Worm (Caenorhabditis elegans) whole organism, L4 larva: Measurements from ENCODE around the gene srz-1.

ENCODE experiments used
- F10B5.3 ChIP-seq: sonication (generic microtip); optimal IDR thresholded peaks from 2 replicates; lab custom pipeline; 2016; ENCODE audit warnings: mild to moderate bottlenecking, missing genetic modification characterization, missing compliant biosample characterization
- F26F4.8 ChIP-seq: fragments of 200-800 bp; sonication (Bioruptor generic); conservative IDR thresholded peaks from 2 replicates; pipeline ENCODE4 v1.3.6; 2022; ENCODE audit warnings: missing genetic modification characterization, missing compliant biosample characterization
- F49E8.2 ChIP-seq: sonication (generic microtip); optimal IDR thresholded peaks from 2 replicates; lab custom pipeline; 2016; ENCODE audit warnings: missing compliant biosample characterization, mild to moderate bottlenecking, missing genetic modification characterization, borderline replicate concordance
- T20F7.1 ChIP-seq: fragments of 200-800 bp; sonication (Bioruptor generic); optimal IDR thresholded peaks from 2 replicates; lab custom pipeline; 2018; ENCODE audit warnings: mild to moderate bottlenecking, missing genetic modification characterization, missing compliant biosample characterization
- Y105C5A.15 ChIP-seq: fragments of 200-800 bp; sonication (Bioruptor generic); IDR thresholded peaks from 2 replicates; pipeline ENCODE4 v1.3.6; 2022; ENCODE audit warnings: missing genetic modification characterization, missing compliant biosample characterization
- Y48G9A.11 ChIP-seq: fragments of 200-800 bp; sonication (Bioruptor generic); IDR thresholded peaks from 2 replicates; pipeline ENCODE4 v1.3.6; 2022; ENCODE audit warnings: missing genetic modification reagents, missing genetic modification characterization, missing compliant biosample characterization
- Y5F2A.4 ChIP-seq: fragments of 200-800 bp; sonication (Bioruptor generic); optimal IDR thresholded peaks from 2 replicates; lab custom pipeline; 2018; ENCODE audit warnings: mild to moderate bottlenecking, missing genetic modification characterization, missing compliant biosample characterization
- aha-1 ChIP-seq: fragments of 150-350 bp; peaks from one replicate; lab custom pipeline; 2014; ENCODE audit warnings: missing biosample characterization, missing genetic modification characterization
- arid-1 ChIP-seq: fragments of 200-800 bp; sonication (Bioruptor generic); conservative IDR thresholded peaks from 2 replicates; pipeline ENCODE4 v1.3.6; 2022; ENCODE audit warnings: missing genetic modification reagents, missing genetic modification characterization, missing compliant biosample characterization
- attf-4 ChIP-seq: sonication (generic microtip); optimal IDR thresholded peaks from 3 replicates; lab custom pipeline; 2017; ENCODE audit warnings: missing biosample characterization, missing genetic modification characterization
- ceh-32 ChIP-seq: sonication (generic microtip); optimal IDR thresholded peaks from 2 replicates; lab custom pipeline; 2016; ENCODE audit warnings: mild to moderate bottlenecking, missing genetic modification characterization, missing compliant biosample characterization; ENCODE audit not compliant: poor library complexity
- ctbp-1 ChIP-seq: fragments of 200-800 bp; sonication (Bioruptor generic); IDR thresholded peaks from 2 replicates; pipeline ENCODE4 v1.3.6; 2022; ENCODE audit warnings: missing genetic modification reagents, missing genetic modification characterization, missing compliant biosample characterization
- daf-16 ChIP-seq, 3 experiments: sonication (generic microtip); optimal IDR thresholded peaks; 2 replicates each; lab custom pipeline; 2016 to 2017; ENCODE audit warnings: missing genetic modification characterization in 3 of 3, missing genetic modification reagents in 3 of 3, mild to moderate bottlenecking in 2 of 3, missing compliant biosample characterization in 2 of 3, missing biosample characterization in 1 of 3, moderate library complexity in 1 of 3
- daf-8 ChIP-seq: fragments of 200-800 bp; sonication (Bioruptor generic); IDR thresholded peaks from 2 replicates; pipeline ENCODE4 v1.3.6; 2022; ENCODE audit warnings: missing genetic modification characterization, missing compliant biosample characterization
- dmd-6 ChIP-seq: fragments of 200-800 bp; sonication (Bioruptor generic); IDR thresholded peaks from 2 replicates; pipeline ENCODE4 v1.3.6; 2022; ENCODE audit warnings: missing genetic modification reagents, missing genetic modification characterization, missing compliant biosample characterization
- duxl-1 ChIP-seq: sonication (generic microtip); optimal IDR thresholded peaks from 2 replicates; lab custom pipeline; 2016; ENCODE audit warnings: mild to moderate bottlenecking, missing genetic modification characterization, moderate library complexity, missing compliant biosample characterization; ENCODE audit not compliant: poor library complexity
- egl-27 ChIP-seq: sonication (generic microtip); optimal IDR thresholded peaks from 3 replicates; lab custom pipeline; 2017; ENCODE audit warnings: missing biosample characterization, missing genetic modification reagents, missing genetic modification characterization
- fos-1 ChIP-seq: fragments of 150-350 bp; optimal IDR thresholded peaks from 2 replicates; lab custom pipeline; 2014; ENCODE audit warnings: missing biosample characterization, missing genetic modification characterization
- gei-8 ChIP-seq: fragments of 200-800 bp; sonication (Bioruptor generic); optimal IDR thresholded peaks from 2 replicates; lab custom pipeline; 2018; ENCODE audit warnings: mild to moderate bottlenecking, missing genetic modification characterization, missing compliant biosample characterization
- hif-1 ChIP-seq, 2 experiments: sonication (generic microtip); optimal IDR thresholded peaks; 2 replicates each; lab custom pipeline; 2016 to 2017; ENCODE audit warnings: missing compliant biosample characterization in 2 of 2, missing genetic modification characterization in 2 of 2, missing genetic modification reagents in 2 of 2, missing genotype in 2 of 2, mild to moderate bottlenecking in 1 of 2
- hlh-11 ChIP-seq: fragments of 200-800 bp; sonication (Bioruptor generic); optimal IDR thresholded peaks from 2 replicates; lab custom pipeline; 2018; ENCODE audit warnings: mild to moderate bottlenecking, missing genetic modification characterization, missing compliant biosample characterization
- jun-1 ChIP-seq: fragments of 150-350 bp; optimal IDR thresholded peaks from 2 replicates; lab custom pipeline; 2014; ENCODE audit warnings: missing biosample characterization, missing genetic modification reagents, missing genetic modification characterization
- lim-7 ChIP-seq: fragments of 200-800 bp; sonication (Bioruptor generic); IDR thresholded peaks from 2 replicates; pipeline ENCODE4 v1.3.6; 2022; ENCODE audit warnings: missing genetic modification characterization, missing compliant biosample characterization
- lin-39 ChIP-seq: fragments of 150-350 bp; optimal IDR thresholded peaks from 2 replicates; lab custom pipeline; 2014; ENCODE audit warnings: missing biosample characterization, missing genetic modification reagents, missing genetic modification characterization
- lir-3 ChIP-seq: sonication (generic microtip); optimal IDR thresholded peaks from 2 replicates; lab custom pipeline; 2016; ENCODE audit warnings: mild to moderate bottlenecking, missing genetic modification characterization, missing compliant biosample characterization
- madf-5 ChIP-seq, 2 experiments: fragments of 200-800 bp; sonication (Bioruptor generic); IDR thresholded peaks; 2 replicates each; pipeline ENCODE4 v1.3.6; 2022; ENCODE audit warnings: missing compliant biosample characterization in 2 of 2, missing genetic modification characterization in 2 of 2
- nhr-25 ChIP-seq: sonication (generic microtip); optimal IDR thresholded peaks from 2 replicates; lab custom pipeline; 2017; ENCODE audit warnings: missing genetic modification characterization, mild to moderate bottlenecking, missing compliant biosample characterization, antibody characterized with exemption, moderate library complexity, borderline replicate concordance; ENCODE audit not compliant: insufficient read depth
- nhr-48 ChIP-seq: sonication (generic microtip); optimal IDR thresholded peaks from 2 replicates; lab custom pipeline; 2016; ENCODE audit warnings: mild to moderate bottlenecking, missing genetic modification characterization, missing compliant biosample characterization
- saeg-2 ChIP-seq: fragments of 200-800 bp; sonication (Bioruptor generic); IDR thresholded peaks from 2 replicates; pipeline ENCODE4 v1.3.6; 2022; ENCODE audit warnings: missing genetic modification reagents, missing genetic modification characterization, missing compliant biosample characterization
- set-16 ChIP-seq: fragments of 200-800 bp; sonication (Bioruptor generic); IDR thresholded peaks from 2 replicates; pipeline ENCODE4 v1.3.6; 2022; ENCODE audit warnings: missing genetic modification reagents, missing genetic modification characterization, missing compliant biosample characterization
- snpc-1.2 ChIP-seq: fragments of 200-800 bp; sonication (Bioruptor generic); IDR thresholded peaks from 2 replicates; pipeline ENCODE4 v1.3.6; 2022; ENCODE audit warnings: missing genetic modification reagents, missing genetic modification characterization, missing compliant biosample characterization
- tra-1 ChIP-seq: fragments of 200-800 bp; sonication (Bioruptor generic); IDR thresholded peaks from 2 replicates; pipeline ENCODE4 v1.3.6; 2022; ENCODE audit warnings: missing genetic modification reagents, missing genetic modification characterization, missing compliant biosample characterization
- unc-39 ChIP-seq: sonication (generic microtip); optimal IDR thresholded peaks from 2 replicates; lab custom pipeline; 2017; ENCODE audit warnings: missing biosample characterization, missing genetic modification characterization
- unc-62 ChIP-seq, 3 experiments: fragments of 150-350 bp in 1 of 3; sonication (generic microtip); optimal IDR thresholded peaks in 2 of 3; peaks in 1 of 3; 1 replicate in 1 of 3; 2 replicates in 2 of 3; lab custom pipeline; 2014 to 2017; ENCODE audit warnings: missing biosample characterization in 3 of 3, missing genetic modification characterization in 3 of 3, missing genetic modification reagents in 3 of 3, missing genotype in 1 of 3
- zfp-3 ChIP-seq: fragments of 200-800 bp; sonication (Bioruptor generic); conservative IDR thresholded peaks from 2 replicates; pipeline ENCODE4 v1.3.6; 2022; ENCODE audit warnings: missing genetic modification reagents, missing genetic modification characterization, missing compliant biosample characterization

The srz-1 gene

DNA sequence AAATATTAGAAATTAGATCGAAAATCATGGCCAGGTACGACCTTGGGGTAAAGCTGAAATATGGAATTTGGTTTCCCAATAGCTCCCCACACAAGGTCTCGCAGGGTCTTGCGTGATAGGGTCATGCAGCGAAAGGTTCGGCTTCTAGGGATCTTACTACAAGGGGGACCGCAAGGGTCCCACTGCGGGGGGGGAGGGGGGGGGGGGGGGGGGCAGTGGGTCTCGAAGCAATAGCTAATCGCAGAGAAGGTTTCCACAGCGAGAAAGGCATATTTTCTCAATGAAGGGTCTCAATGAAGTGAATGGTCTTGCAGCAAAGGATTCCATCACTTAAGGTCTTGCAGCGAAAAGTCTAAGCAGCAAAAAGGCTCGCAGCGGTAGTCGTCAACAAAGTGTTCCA, 17.3 kb downstream of the srz-1 start:
- TF ChIP-seq arid-1 (GFP tag; lab: Robert Waterston, UW), result no peak
- peak; percentile 92 for TF ChIP-seq set-16 (GFP tag; lab: Robert Waterston, UW)

DNA sequence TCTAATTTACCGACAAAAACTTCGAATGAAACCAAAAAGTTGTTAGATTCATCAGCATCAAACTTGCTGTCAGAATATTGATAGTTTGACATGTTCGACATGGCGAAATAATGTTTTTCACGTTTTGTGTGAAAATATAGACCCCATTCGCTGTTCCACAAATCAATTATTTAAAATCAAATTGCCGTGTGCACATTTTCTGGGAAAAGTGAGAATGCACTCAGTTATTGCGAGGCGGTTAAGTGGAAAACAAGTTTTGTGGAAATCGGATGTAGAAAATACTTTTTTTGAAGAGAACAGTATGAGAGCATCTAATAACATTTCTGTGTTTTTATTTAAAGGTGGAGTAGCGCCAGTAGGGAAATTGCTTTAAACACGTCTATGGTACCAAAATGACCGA, 18.1 kb downstream of the srz-1 start, which contains the start of gene srw-42:
Gene srw-42 (minus strand): TSS at position 101 of the 400 bp plus-strand sequence.
- TF ChIP-seq Y5F2A.4 (GFP tag; lab: Kevin White, UChicago) (no peak), duxl-1 (tag; lab: Kevin White, UChicago) (no peak), gei-8 (GFP tag; lab: Kevin White, UChicago) (no peak), unc-39 (tag; lab: Kevin White, UChicago) (no peak), daf-16 (GFP tag; optimal IDR thresholded peaks at IDR 0.05; lab: Kevin White, UChicago) (no peak), daf-16 (tag; optimal IDR thresholded peaks at IDR 0.05; lab: Kevin White, UChicago) (no peak), daf-8 (GFP tag; lab: Robert Waterston, UW) (no peak)

DNA sequence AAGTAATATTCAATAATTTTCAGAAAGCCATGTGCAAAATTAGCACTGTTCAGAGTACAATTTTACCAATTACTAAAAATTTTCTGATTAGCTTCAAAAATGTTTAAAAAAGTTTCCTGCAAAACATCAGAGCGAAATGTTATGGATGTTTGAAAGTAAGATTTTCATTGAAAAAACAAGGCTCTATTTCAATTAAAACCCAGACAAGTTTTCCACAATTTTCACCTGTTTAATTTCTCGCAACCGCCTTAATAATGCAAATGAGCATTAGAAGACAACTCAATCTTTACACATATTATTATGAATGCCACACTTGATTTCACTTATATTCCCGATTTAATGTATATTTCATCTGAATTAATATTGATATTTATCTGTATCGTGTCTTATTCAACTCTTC, 18.9 kb downstream of the srz-1 start, which contains the start of gene srz-101:
Gene srz-101 (plus strand): TSS at position 301 of the 400 bp plus-strand sequence.
- TF ChIP-seq snpc-1.2 (GFP tag; lab: Robert Waterston, UW), result no peak
- no peak for TF ChIP-seq lim-7 (GFP tag; lab: Robert Waterston, UW)
- TF ChIP-seq saeg-2 (GFP tag; lab: Robert Waterston, UW), result no peak
- TF ChIP-seq dmd-6 (GFP tag; lab: Robert Waterston, UW), result no peak
- TF ChIP-seq zfp-3 (GFP tag; lab: Robert Waterston, UW), result no peak
- no peak for TF ChIP-seq fos-1 (tag; lab: Kevin White, UChicago)
- TF ChIP-seq attf-4 (tag; lab: Kevin White, UChicago), result no peak
- no peak for TF ChIP-seq Y48G9A.11 (GFP tag; lab: Robert Waterston, UW)
- TF ChIP-seq lir-3 (tag; lab: Kevin White, UChicago), result no peak
- no peak for TF ChIP-seq madf-5 (GFP tag; IDR thresholded peaks at IDR 0.05; lab: Robert Waterston, UW)
- no peak for TF ChIP-seq jun-1
- no peak for TF ChIP-seq lin-39 (tag; lab: Kevin White, UChicago)
- TF ChIP-seq F10B5.3, result no peak
- TF ChIP-seq nhr-25 (tag; lab: Kevin White, UChicago), result no peak
- TF ChIP-seq egl-27, result no peak
- no peak for TF ChIP-seq ctbp-1 (GFP tag; lab: Robert Waterston, UW)
- no peak for TF ChIP-seq F26F4.8
- no peak for TF ChIP-seq hif-1 (tag; optimal IDR thresholded peaks at IDR 0.05; lab: Kevin White, UChicago)
- no peak for TF ChIP-seq ceh-32

DNA sequence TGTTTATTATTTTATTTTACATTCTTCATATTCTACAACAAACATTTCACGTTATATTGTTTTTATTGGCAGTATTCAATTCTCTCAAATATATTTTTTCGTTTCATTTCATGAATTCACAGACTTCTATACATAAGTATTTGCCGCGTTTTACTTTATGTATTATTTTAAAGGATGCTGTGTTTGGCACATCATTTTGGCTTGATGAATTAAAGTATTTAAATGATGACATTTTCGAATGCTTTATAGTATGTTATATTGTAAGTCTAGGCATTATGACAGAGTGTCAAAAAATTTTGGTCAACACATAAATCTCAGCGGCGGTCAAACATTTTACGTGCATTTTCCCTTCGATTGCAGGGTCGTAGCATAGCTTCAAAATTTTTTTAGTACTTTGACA, 19.8 kb downstream of the srz-1 start:
- no peak for TF ChIP-seq arid-1 (GFP tag; lab: Robert Waterston, UW)
- no peak for TF ChIP-seq tra-1 (GFP tag; lab: Robert Waterston, UW)
- no peak for TF ChIP-seq T20F7.1
- no peak for TF ChIP-seq Y105C5A.15 (GFP tag; lab: Robert Waterston, UW)
- TF ChIP-seq hif-1 (tag; optimal IDR thresholded peaks at IDR 0.05; lab: Kevin White, UChicago), result no peak
- TF ChIP-seq aha-1 (tag; lab: Kevin White, UChicago), result peak; percentile 71
- TF ChIP-seq F49E8.2 (tag; lab: Kevin White, UChicago), result no peak
- no peak for TF ChIP-seq Y5F2A.4 (GFP tag; lab: Kevin White, UChicago)

DNA sequence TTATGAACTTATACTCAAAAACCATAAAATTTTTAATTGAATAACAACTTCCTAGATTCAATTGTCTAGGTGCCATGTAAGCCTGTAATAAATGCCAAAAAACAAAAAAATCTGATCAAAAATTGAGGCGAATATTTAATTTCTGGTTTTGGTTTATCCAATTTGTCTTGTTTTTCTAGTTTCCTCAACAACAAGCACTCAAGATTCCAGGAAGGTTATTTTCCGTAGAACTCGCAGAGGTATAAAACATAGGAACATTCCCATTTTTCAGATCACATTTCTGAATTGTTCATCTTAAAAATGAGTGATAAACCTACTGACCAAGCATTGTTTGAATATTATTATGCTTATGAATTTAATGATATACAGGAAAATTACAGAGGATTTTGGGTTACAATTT, 21.5 kb downstream of the srz-1 start, which contains the start of gene srw-41:
Gene srw-41 (plus strand): TSS at position 301 of the 400 bp plus-strand sequence.
- TF ChIP-seq nhr-48 (tag; lab: Kevin White, UChicago) (no peak), attf-4 (tag; lab: Kevin White, UChicago) (no peak), aha-1 (tag; lab: Kevin White, UChicago) (peak; percentile 23), hlh-11 (tag; lab: Kevin White, UChicago) (no peak), ctbp-1 (GFP tag; lab: Robert Waterston, UW) (no peak), unc-62 (GFP tag; optimal IDR thresholded peaks at IDR 0.05 in 1 of 2; lab: Kevin White, UChicago) (no peak), unc-62 (tag; optimal IDR thresholded peaks at IDR 0.05; lab: Kevin White, UChicago) (no peak)
